Fruit fly (Drosophila melanogaster) whole organism, wandering third instar larva: ENCODE results near the gene CG14957.

Experiments
- CG9705 ChIP-seq: fragments of 200-800 bp; sonication (Bioruptor generic); optimal IDR thresholded peaks from 2 replicates; lab custom pipeline; 2018; ENCODE audit warnings: missing biosample characterization, mild to moderate bottlenecking, missing genetic modification characterization
- Dif ChIP-seq: fragments of 200-275, 200-300 bp; sonication (Bioruptor generic); optimal IDR thresholded peaks from 2 replicates; lab custom pipeline; 2018; ENCODE audit warnings: missing biosample characterization, missing genetic modification characterization; ENCODE audit not compliant: partially characterized antibody
- HLH106 ChIP-seq: fragments of 200-800 bp; optimal IDR thresholded peaks from 3 replicates; lab custom pipeline; 2019; ENCODE audit warnings: missing biosample characterization, mild to moderate bottlenecking, missing genetic modification characterization, moderate library complexity
- Hnf4 ChIP-seq: fragments of 200-800 bp; sonication (Bioruptor generic); optimal IDR thresholded peaks from 2 replicates; lab custom pipeline; 2016; ENCODE audit warnings: missing biosample characterization, mild to moderate bottlenecking, missing genetic modification characterization
- Hr78 ChIP-seq: fragments of >200 bp; optimal IDR thresholded peaks from 2 replicates; lab custom pipeline; 2017; ENCODE audit warnings: missing biosample characterization, missing genetic modification characterization
- Hr83 ChIP-seq: fragments of 200-300 bp; sonication (Bioruptor generic); optimal IDR thresholded peaks from 2 replicates; lab custom pipeline; 2016; ENCODE audit warnings: missing biosample characterization, mild to moderate bottlenecking, missing genetic modification characterization, moderate library complexity; ENCODE audit not compliant: poor library complexity, severe bottlenecking
- Mio ChIP-seq: sonication (Bioruptor generic); optimal IDR thresholded peaks from 2 replicates; lab custom pipeline; 2016; ENCODE audit warnings: missing biosample characterization, missing genetic modification characterization
- N ChIP-seq: fragments of >200 bp; optimal IDR thresholded peaks from 2 replicates; lab custom pipeline; 2018; ENCODE audit warnings: missing biosample characterization, missing external identifiers, missing genetic modification characterization
- OdsH ChIP-seq: fragments of 200-800 bp; sonication (Bioruptor generic); optimal IDR thresholded peaks from 2 replicates; lab custom pipeline; 2016; ENCODE audit warnings: missing biosample characterization, mild to moderate bottlenecking, missing genetic modification characterization
- Rel ChIP-seq, 2 experiments: fragments of 200-800 bp; sonication (Bioruptor generic) in 1 of 2; optimal IDR thresholded peaks; 2 replicates in 1 of 2; 3 replicates in 1 of 2; lab custom pipeline; 2016 to 2019; ENCODE audit warnings: mild to moderate bottlenecking in 2 of 2, missing biosample characterization in 2 of 2, missing genetic modification characterization in 2 of 2, moderate library complexity in 1 of 2
- Sp1 ChIP-seq: fragments of 200-800 bp; sonication (Bioruptor generic); optimal IDR thresholded peaks from 3 replicates; lab custom pipeline; 2019; ENCODE audit warnings: missing biosample characterization, mild to moderate bottlenecking, missing genetic modification characterization, moderate library complexity
- Vsx2 ChIP-seq: fragments of 200-300, 225-300 bp; sonication (Bioruptor generic); optimal IDR thresholded peaks from 2 replicates; lab custom pipeline; 2018; ENCODE audit warnings: missing biosample characterization, missing genetic modification characterization; ENCODE audit not compliant: partially characterized antibody
- br ChIP-seq: fragments of 200-800 bp; sonication (Bioruptor generic); optimal IDR thresholded peaks from 2 replicates; lab custom pipeline; 2016; ENCODE audit warnings: missing biosample characterization, missing genetic modification characterization
- brk ChIP-seq: fragments of 200-800 bp; sonication (Bioruptor generic); optimal IDR thresholded peaks from 2 replicates; lab custom pipeline; 2016; ENCODE audit warnings: missing biosample characterization, mild to moderate bottlenecking, missing genetic modification characterization
- dmrt93B ChIP-seq: fragments of 200-800 bp; sonication (Bioruptor generic); optimal IDR thresholded peaks from 2 replicates; lab custom pipeline; 2018; ENCODE audit warnings: missing biosample characterization, mild to moderate bottlenecking, missing genetic modification characterization
- dsf ChIP-seq: sonication (Bioruptor generic); optimal IDR thresholded peaks from 2 replicates; lab custom pipeline; 2016; ENCODE audit warnings: missing biosample characterization, missing genetic modification characterization, borderline replicate concordance
- ey ChIP-seq: fragments of 200-800 bp; sonication (Bioruptor generic); optimal IDR thresholded peaks from 2 replicates; lab custom pipeline; 2016; ENCODE audit warnings: missing biosample characterization, missing genetic modification characterization
- foxo ChIP-seq, 2 experiments: fragments of 200-800 bp; sonication (Bioruptor generic); optimal IDR thresholded peaks; 2 replicates in 1 of 2; 3 replicates in 1 of 2; lab custom pipeline; 2016 to 2017; ENCODE audit warnings: missing biosample characterization in 2 of 2, missing genetic modification characterization in 2 of 2
- h ChIP-seq: fragments of 200-800 bp; sonication (Bioruptor generic); optimal IDR thresholded peaks from 3 replicates; lab custom pipeline; 2016; ENCODE audit warnings: missing biosample characterization, mild to moderate bottlenecking, missing genetic modification characterization
- jim ChIP-seq: fragments of 175-275, 200-325 bp; sonication (Bioruptor generic); optimal IDR thresholded peaks from 2 replicates; lab custom pipeline; 2016; ENCODE audit warnings: missing biosample characterization, mild to moderate bottlenecking, missing genetic modification characterization
- lola ChIP-seq: fragments of >200 bp; optimal IDR thresholded peaks from 2 replicates; lab custom pipeline; 2017; ENCODE audit warnings: missing biosample characterization, missing genetic modification characterization
- psq ChIP-seq: fragments of 200-800 bp; sonication (Bioruptor generic); optimal IDR thresholded peaks from 3 replicates; lab custom pipeline; 2017; ENCODE audit warnings: missing biosample characterization, mild to moderate bottlenecking, missing genetic modification characterization, moderate library complexity
- rgr ChIP-seq: fragments of 200-800 bp; sonication (Bioruptor generic); optimal IDR thresholded peaks from 3 replicates; lab custom pipeline; 2016; ENCODE audit warnings: missing biosample characterization, mild to moderate bottlenecking, missing genetic modification characterization
- sage ChIP-seq: fragments of 200-800 bp; sonication (Bioruptor generic); optimal IDR thresholded peaks from 2 replicates; lab custom pipeline; 2016; ENCODE audit warnings: missing biosample characterization, mild to moderate bottlenecking, missing genetic modification characterization
- tai ChIP-seq: sonication (Bioruptor generic); optimal IDR thresholded peaks from 2 replicates; lab custom pipeline; 2016; ENCODE audit warnings: missing biosample characterization, missing genetic modification characterization
- woc ChIP-seq: sonication (Bioruptor generic); optimal IDR thresholded peaks from 2 replicates; lab custom pipeline; 2016; ENCODE audit warnings: missing biosample characterization, mild to moderate bottlenecking, missing genetic modification characterization

CG14957 gene

DNA sequence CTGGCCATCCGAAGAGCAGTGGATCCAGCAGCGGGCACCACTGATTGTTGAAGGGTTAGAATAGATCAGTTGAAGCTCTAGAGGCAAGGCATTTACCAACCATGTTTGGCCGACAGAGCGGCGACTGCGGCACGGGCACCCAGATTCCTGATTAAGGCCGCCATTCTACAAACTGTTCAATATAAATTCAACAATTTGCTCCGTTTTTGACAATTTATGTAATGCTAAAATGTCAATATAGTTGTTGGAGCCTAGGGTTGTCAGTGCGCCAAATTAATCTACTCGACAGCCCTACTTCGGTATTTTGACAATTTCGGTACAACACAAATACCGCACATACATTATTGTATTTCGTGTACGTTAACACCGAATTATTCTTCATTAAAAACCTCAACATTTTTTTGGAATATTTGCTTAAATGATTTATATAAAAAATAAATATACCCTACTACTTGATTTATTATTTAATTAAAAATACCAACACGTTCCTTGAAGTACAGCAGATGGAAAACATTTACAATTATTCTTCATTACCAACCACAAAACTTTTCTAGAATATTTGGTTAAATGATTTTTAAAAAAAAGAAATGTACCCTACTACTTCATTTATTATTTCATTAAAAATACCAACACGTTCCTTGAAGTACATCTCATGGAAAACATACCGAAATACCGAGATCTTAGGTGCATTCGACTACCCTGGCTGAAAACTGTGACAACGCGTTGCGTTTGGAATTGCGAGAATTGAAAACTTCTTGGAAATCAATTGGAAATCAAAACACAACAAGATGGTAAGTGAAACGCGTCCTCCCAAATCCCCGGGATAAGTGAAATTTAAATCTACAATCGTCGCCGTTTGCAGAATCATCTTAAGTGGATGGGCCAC is 27.8 kb upstream of the CG14957 start, which contains the start of the genes ND-30 and CG15812:
TSS of gene ND-30 (minus strand) at position 270 of the 886 bp plus-strand sequence.
TSS of gene CG15812 (plus strand) at position 683 of the 886 bp plus-strand sequence.
- peak in 1 of 2 experiments; percentile 21 for TF ChIP-seq foxo (GFP tag; optimal IDR thresholded peaks at IDR 0.05; lab: Kevin White, UChicago)
- TF ChIP-seq Vsx2 = no peak
- TF ChIP-seq Hr83 (GFP tag; lab: Kevin White, UChicago) = peak; percentile 5
- no peak for TF ChIP-seq Hnf4 (GFP tag; lab: Kevin White, UChicago)
- peak; percentile 22 for TF ChIP-seq psq (GFP tag; lab: Kevin White, UChicago)

DNA sequence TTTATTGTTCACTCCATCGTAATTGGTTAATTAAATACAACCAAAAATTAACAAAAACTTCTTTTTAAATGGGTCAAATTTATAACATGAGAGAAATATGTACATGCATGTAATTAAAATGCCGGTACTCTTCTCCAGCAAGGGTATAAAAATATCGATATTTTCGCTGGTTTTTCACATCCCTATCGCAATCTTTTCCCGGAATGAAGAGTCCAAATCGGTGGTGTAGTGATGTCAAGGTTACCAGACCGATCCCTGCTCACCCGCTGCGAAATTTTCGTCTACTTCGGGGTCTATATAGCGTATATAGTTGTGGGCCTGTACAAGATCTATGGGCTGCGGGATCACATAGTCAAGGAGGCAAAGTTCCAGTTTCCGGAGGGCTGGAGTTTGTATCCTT is 25.4 kb upstream of the CG14957 start, which contains the start of gene rasp:
TSS of gene rasp (plus strand) at position 213 of the 400 bp plus-strand sequence.
- TF ChIP-seq HLH106 (tag; lab: Kevin White, UChicago) = no peak
- no peak for TF ChIP-seq Rel (GFP tag; optimal IDR thresholded peaks at IDR 0.05; lab: Kevin White, UChicago)
- peak; percentile 59 for TF ChIP-seq Rel (tag; optimal IDR thresholded peaks at IDR 0.05; lab: Kevin White, UChicago)
- TF ChIP-seq, all 38 proteins: peak for 1

DNA sequence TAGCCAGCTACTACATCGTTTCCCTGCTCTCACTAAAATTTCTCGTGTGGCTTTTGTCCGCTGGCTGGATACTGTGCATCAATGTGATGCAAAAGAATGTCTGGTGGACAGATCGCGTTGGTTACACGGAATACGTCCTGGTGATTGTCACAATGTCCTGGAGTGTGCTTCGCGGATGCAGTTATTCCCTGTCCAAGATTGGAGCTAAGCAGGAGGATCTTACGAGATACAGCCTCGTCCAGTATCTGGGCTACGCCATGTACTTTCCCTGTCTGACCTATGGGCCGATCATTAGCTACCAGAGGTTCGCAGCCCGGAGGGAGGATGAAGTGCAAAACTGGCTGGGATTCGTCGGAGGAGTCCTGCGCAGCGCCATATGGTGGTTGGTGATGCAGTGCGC is 24.8 kb upstream of the CG14957 start:
- TF ChIP-seq rgr (GFP tag; lab: Kevin White, UChicago) (no peak), tai (no peak), br (GFP tag; lab: Kevin White, UChicago) (no peak), HLH106 (tag; lab: Kevin White, UChicago) (no peak), Hnf4 (GFP tag; lab: Kevin White, UChicago) (no peak), CG9705 (GFP tag; lab: Kevin White, UChicago) (no peak), Hr78 (GFP tag; lab: Kevin White, UChicago) (no peak), jim (no peak), Rel (GFP tag; optimal IDR thresholded peaks at IDR 0.05; lab: Kevin White, UChicago) (no peak), Rel (tag; optimal IDR thresholded peaks at IDR 0.05; lab: Kevin White, UChicago) (no peak), brk (GFP tag; lab: Kevin White, UChicago) (no peak), Mio (GFP tag; lab: Kevin White, UChicago) (no peak), dmrt93B (GFP tag; lab: Kevin White, UChicago) (no peak), sage (GFP tag; lab: Kevin White, UChicago) (no peak)

DNA sequence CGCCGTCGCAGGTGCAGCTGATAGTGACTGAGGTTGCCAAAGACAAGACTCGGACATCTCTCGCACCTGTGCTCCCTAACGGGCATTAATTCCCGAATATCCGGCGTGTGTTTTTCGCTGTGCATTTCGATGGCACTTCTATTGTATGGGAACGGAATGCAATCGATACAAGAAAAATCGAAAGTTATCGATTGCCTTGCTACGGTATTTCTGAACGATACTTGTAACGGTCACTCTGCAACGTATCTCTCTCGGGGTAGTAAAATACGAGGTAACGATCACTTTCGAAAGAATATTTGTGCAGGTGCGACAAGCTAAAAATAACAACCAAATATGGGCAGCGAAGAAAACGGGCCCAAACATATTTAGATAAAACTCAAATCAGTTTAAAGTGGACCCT is 22.4 kb upstream of the CG14957 start, which contains the start of gene CG32280:
TSS of gene CG32280 (plus strand) at position 231 of the 400 bp plus-strand sequence.
- TF ChIP-seq Hr83 (GFP tag; lab: Kevin White, UChicago) (peak; percentile 17), Sp1 (peak; percentile 15), h (GFP tag; lab: Kevin White, UChicago) (peak; percentile 66), dsf (GFP tag; lab: Kevin White, UChicago) (no peak), ey (GFP tag; lab: Kevin White, UChicago) (no peak), jim (no peak), lola (no peak), N (GFP tag; lab: Kevin White, UChicago) (no peak), OdsH (GFP tag; lab: Kevin White, UChicago) (peak; percentile 6), Hr78 (GFP tag; lab: Kevin White, UChicago) (no peak), tai (no peak), woc (GFP tag; lab: Kevin White, UChicago) (peak; percentile 27), br (GFP tag; lab: Kevin White, UChicago) (no peak), Rel (GFP tag; optimal IDR thresholded peaks at IDR 0.05; lab: Kevin White, UChicago) (no peak), Rel (tag; optimal IDR thresholded peaks at IDR 0.05; lab: Kevin White, UChicago) (peak; percentile 53), HLH106 (tag; lab: Kevin White, UChicago) (peak; percentile 7), Dif (GFP tag; lab: Kevin White, UChicago) (no peak), rgr (GFP tag; lab: Kevin White, UChicago) (peak; percentile 23), foxo (GFP tag; optimal IDR thresholded peaks at IDR 0.05; lab: Kevin White, UChicago) (peak in 1 of 2 experiments; percentile 41)

DNA sequence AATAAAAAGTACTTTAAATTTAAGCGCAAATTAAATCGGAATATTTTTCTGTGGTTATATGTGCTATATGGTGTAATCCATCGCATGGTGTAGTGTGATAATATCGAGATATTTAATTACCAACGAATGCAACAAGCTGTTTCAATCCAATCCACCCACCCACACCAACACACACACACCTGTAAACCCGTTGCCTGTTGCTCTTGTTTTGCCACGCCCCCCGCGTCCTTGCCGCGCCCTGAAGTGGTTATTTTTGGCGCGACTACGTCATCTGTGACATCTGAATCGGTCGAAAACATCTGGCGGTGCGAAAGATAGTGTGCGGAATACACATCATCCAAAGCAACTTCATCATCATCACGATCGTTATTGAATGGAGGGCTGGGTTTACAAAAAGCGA is 22.0 kb upstream of the CG14957 start:
- TF ChIP-seq brk (GFP tag; lab: Kevin White, UChicago) = no peak
- peak; percentile 13 for TF ChIP-seq Dif (GFP tag; lab: Kevin White, UChicago)
